Worm (Caenorhabditis elegans) whole organism, L2 larva: Measurements from ENCODE around the gene M70.3.
"Not testable (repeated sequence)": the region's sequence is repeated elsewhere in the genome, so short reads cannot be mapped to it uniquely, and the experiment has no call there.

ENCODE experiments used
- C34F6.9 ChIP-seq: fragments of 150-350 bp; optimal IDR thresholded peaks from 2 replicates; lab custom pipeline; 2014; ENCODE audit warnings: missing biosample characterization, missing genetic modification characterization
- F13H6.1 ChIP-seq: sonication (generic microtip); optimal IDR thresholded peaks from 2 replicates; lab custom pipeline; 2016; ENCODE audit warnings: missing genetic modification characterization, missing compliant biosample characterization
- ZK546.5 ChIP-seq: sonication (generic microtip); optimal IDR thresholded peaks from 2 replicates; lab custom pipeline; 2017; ENCODE audit warnings: missing biosample characterization, missing genetic modification characterization
- alr-1 ChIP-seq: fragments of 150-350 bp; optimal IDR thresholded peaks from 2 replicates; lab custom pipeline; 2014; ENCODE audit warnings: missing biosample characterization, missing genetic modification characterization
- aly-2 ChIP-seq: fragments of 150-350 bp; optimal IDR thresholded peaks from 2 replicates; lab custom pipeline; 2014; ENCODE audit warnings: missing biosample characterization, missing genetic modification characterization
- blmp-1 ChIP-seq: sonication (generic microtip); optimal IDR thresholded peaks from 2 replicates; lab custom pipeline; 2017; ENCODE audit warnings: missing genetic modification characterization, mild to moderate bottlenecking, missing compliant biosample characterization, antibody characterized with exemption, moderate library complexity; ENCODE audit not compliant: insufficient read depth
- ceh-82 ChIP-seq: fragments of 150-350 bp; optimal IDR thresholded peaks from 2 replicates; lab custom pipeline; 2014; ENCODE audit warnings: missing biosample characterization, missing genetic modification characterization
- elt-1 ChIP-seq: fragments of 150-350 bp; optimal IDR thresholded peaks from 2 replicates; lab custom pipeline; 2014; ENCODE audit warnings: missing biosample characterization, missing genetic modification characterization
- lsy-2 ChIP-seq, 2 experiments: fragments of 150-350 bp in 1 of 2; sonication (generic microtip) in 1 of 2; optimal IDR thresholded peaks; 2 replicates each; lab custom pipeline; 2014 to 2017; ENCODE audit warnings: missing biosample characterization in 2 of 2, missing genetic modification characterization in 2 of 2
- mbf-1 ChIP-seq: sonication (generic microtip); optimal IDR thresholded peaks from 2 replicates; lab custom pipeline; 2017; ENCODE audit warnings: missing biosample characterization, missing genetic modification characterization
- mdl-1 ChIP-seq, 2 experiments: fragments of 150-350 bp in 1 of 2; sonication (generic microtip) in 1 of 2; optimal IDR thresholded peaks; 2 replicates each; lab custom pipeline; 2017; ENCODE audit warnings: missing biosample characterization in 2 of 2, missing genetic modification characterization in 2 of 2
- nhr-129 ChIP-seq: fragments of 150-350 bp; optimal IDR thresholded peaks from 2 replicates; lab custom pipeline; 2014; ENCODE audit warnings: missing biosample characterization, missing genetic modification characterization
- nhr-21 ChIP-seq: fragments of 150-350 bp; optimal IDR thresholded peaks from 2 replicates; lab custom pipeline; 2014; ENCODE audit warnings: missing biosample characterization, missing genetic modification characterization
- nhr-23 ChIP-seq: fragments of 150-350 bp; optimal IDR thresholded peaks from 2 replicates; lab custom pipeline; 2014; ENCODE audit warnings: missing biosample characterization, missing genetic modification reagents, missing genetic modification characterization
- nhr-25 ChIP-seq: fragments of 150-350 bp; sonication (generic microtip); optimal IDR thresholded peaks from 3 replicates; lab custom pipeline; 2014; ENCODE audit warnings: missing biosample characterization, missing genetic modification characterization
- sma-9 ChIP-seq, 2 experiments: fragments of 150-350 bp in 1 of 2; sonication (generic microtip) in 1 of 2; optimal IDR thresholded peaks; 2 replicates each; lab custom pipeline; 2014 to 2016; ENCODE audit warnings: missing genetic modification characterization in 2 of 2, mild to moderate bottlenecking in 1 of 2, missing biosample characterization in 1 of 2, missing compliant biosample characterization in 1 of 2, missing genetic modification reagents in 1 of 2, moderate library complexity in 1 of 2
- snpc-4 ChIP-seq: fragments of 150-350 bp; optimal IDR thresholded peaks from 2 replicates; lab custom pipeline; 2014; ENCODE audit warnings: missing biosample characterization, missing genetic modification characterization
- unc-55 ChIP-seq: fragments of 150-350 bp; sonication (generic microtip); optimal IDR thresholded peaks from 3 replicates; lab custom pipeline; 2014; ENCODE audit warnings: missing biosample characterization, missing genetic modification reagents, missing genetic modification characterization
- ztf-1 ChIP-seq: fragments of 200-800 bp; sonication (Bioruptor generic); conservative IDR thresholded peaks from 2 replicates; pipeline ENCODE4 v1.3.6; 2022; ENCODE audit warnings: missing genetic modification characterization, missing compliant biosample characterization
- ztf-11 ChIP-seq: sonication (generic microtip); optimal IDR thresholded peaks from 2 replicates; lab custom pipeline; 2017; ENCODE audit warnings: missing biosample characterization, missing genetic modification characterization
- ztf-4 ChIP-seq: fragments of 150-350 bp; optimal IDR thresholded peaks from 2 replicates; lab custom pipeline; 2014; ENCODE audit warnings: missing biosample characterization, missing genetic modification characterization

Gene M70.3

DNA sequence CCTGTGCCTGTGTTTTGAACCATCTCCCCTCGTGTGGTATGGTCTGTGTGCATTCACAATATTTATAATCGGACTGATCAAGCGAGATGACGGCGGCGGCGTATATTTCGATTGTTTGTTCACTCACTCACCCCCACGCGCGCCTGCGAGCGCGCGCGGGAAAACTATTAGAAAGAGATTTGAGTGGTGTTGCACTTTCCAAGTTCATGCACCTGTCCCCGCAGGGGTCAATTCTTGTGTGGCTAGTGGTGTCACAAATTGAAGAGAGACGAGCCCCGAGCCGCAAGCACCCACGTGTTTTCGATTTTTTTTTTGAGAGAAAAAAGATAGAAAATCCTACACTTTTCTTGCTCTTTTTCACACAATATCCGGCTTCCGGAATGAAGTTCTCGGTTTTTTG, 25.0 kb downstream of the M70.3 start:
- peak; percentile 37 for TF ChIP-seq nhr-129 (tag; lab: Kevin White, UChicago)
- TF ChIP-seq sma-9 (GFP tag; optimal IDR thresholded peaks at IDR 0.05; lab: Kevin White, UChicago): peak; percentile 37
- TF ChIP-seq sma-9 (tag; optimal IDR thresholded peaks at IDR 0.05; lab: Kevin White, UChicago): no peak
- TF ChIP-seq unc-55 (GFP tag; lab: Kevin White, UChicago): no peak
- TF ChIP-seq C34F6.9 (tag; lab: Kevin White, UChicago): peak; percentile 14
- TF ChIP-seq F13H6.1 (tag; lab: Kevin White, UChicago): peak; percentile 75
- peak; percentile 17 to 24 for TF ChIP-seq mdl-1 (tag; optimal IDR thresholded peaks at IDR 0.05; lab: Kevin White, UChicago)

DNA sequence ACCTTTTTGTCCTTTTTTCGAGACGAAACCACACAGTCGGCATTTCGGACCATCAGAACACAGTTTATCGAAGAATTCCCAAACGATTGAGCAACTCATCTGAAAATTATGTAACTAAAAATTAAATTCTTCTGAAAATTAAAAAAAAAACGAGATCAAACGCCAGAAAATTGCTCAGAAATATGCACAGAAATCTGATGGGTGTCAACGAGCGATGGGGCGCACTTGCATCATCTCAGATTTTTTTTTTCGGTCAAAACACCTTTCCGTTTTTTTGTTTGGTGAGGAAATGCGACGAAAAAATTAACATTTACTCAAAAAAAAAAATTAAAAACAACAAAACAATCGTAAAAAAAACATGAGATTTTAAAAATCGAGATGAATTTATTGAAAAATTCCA, 25.5 kb downstream of the M70.3 start, which contains the start of gene T04C4.3:
T04C4.3 (minus strand) TSS at position 101 of the 400 bp plus-strand sequence.
- TF ChIP-seq elt-1, snpc-4, nhr-21 (tag; lab: Kevin White, UChicago): not testable (repeated sequence)
- TF ChIP-seq, all 48 proteins: peak for 0; not testable (repeated sequence) for 48

DNA sequence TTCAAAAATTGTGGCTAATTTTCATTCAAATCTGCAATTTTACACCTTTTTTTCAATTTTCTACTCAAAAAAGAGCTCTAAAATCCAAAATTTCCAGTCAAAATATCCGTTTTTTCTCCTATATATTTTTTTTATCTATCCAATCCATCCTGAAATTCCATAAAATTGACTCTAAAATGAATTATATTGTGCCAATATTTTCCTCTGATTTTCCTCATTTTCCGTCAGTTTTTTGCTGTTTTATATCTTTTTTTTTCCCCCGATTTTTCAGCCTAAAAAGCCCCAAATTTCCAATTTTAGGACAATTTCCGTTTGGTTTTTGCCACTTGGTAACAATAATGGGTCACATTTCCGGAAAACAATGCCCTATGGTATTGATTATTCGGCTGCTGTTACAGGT, 43.5 kb downstream of the M70.3 start, which contains the start of gene Y71G10AR.4:
Y71G10AR.4 (plus strand) TSS at position 301 of the 400 bp plus-strand sequence.
- no peak for TF ChIP-seq ztf-4 (tag; lab: Kevin White, UChicago)
- TF ChIP-seq F13H6.1 (tag; lab: Kevin White, UChicago): no peak
- TF ChIP-seq aly-2 (tag; lab: Kevin White, UChicago): no peak
- no peak for TF ChIP-seq C34F6.9 (tag; lab: Kevin White, UChicago)
- no peak for TF ChIP-seq blmp-1
- TF ChIP-seq mdl-1 (tag; optimal IDR thresholded peaks at IDR 0.05; lab: Kevin White, UChicago): no peak
- TF ChIP-seq ztf-1 (GFP tag; lab: Robert Waterston, UW): no peak
- no peak for TF ChIP-seq nhr-129 (tag; lab: Kevin White, UChicago)
- TF ChIP-seq ceh-82: no peak

DNA sequence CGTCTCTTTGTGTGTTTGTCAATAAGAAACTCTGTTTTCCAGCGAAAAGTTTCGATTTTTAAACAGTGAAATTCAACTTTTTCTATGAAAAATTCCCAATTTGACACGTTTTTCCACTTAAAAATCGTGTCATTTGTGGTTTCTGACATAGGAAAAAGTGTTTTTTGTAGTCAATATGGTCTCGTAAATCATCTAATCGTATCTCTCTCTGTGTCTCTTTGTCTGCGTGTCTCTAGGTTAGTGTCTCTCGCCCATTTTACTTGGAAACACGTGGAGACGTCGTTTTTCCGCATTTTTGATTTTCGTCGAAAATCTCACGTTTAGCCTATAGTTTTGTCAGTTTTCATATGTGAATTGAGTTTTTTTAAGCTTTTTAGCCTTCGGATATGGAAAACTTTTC, 46.7 kb downstream of the M70.3 start:
- TF ChIP-seq sma-9 (GFP tag; optimal IDR thresholded peaks at IDR 0.05; lab: Kevin White, UChicago): peak; percentile 11
- no peak for TF ChIP-seq sma-9 (tag; optimal IDR thresholded peaks at IDR 0.05; lab: Kevin White, UChicago)
- peak; percentile 15 for TF ChIP-seq nhr-25 (tag; lab: Kevin White, UChicago)
- no peak for TF ChIP-seq mbf-1 (tag; lab: Kevin White, UChicago)

DNA sequence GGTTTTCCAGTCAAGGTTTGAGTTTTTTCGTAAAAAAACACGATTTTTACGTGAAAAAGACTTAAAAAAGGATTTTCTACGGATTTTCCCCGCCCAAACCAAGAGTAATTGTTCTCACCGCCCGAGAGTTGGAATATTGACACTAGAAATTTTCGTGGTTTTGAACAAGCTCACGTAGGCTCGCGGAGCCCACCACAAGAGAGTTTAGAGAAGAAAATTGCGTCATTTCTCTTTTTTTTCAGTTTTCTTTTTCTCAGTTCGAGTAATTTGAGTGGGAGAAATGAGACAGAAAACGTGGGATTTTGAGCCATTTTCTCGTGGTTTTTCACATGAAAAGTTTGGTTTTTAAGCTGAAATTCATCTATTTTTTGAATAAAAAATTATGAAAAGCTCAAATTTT, 48.7 kb downstream of the M70.3 start:
- TF ChIP-seq alr-1 (tag; lab: Kevin White, UChicago) (no peak), nhr-23 (tag; lab: Kevin White, UChicago) (no peak), ztf-4 (tag; lab: Kevin White, UChicago) (no peak), nhr-129 (tag; lab: Kevin White, UChicago) (peak; percentile 67)
- TF ChIP-seq, all 48 proteins: peak for 1

DNA sequence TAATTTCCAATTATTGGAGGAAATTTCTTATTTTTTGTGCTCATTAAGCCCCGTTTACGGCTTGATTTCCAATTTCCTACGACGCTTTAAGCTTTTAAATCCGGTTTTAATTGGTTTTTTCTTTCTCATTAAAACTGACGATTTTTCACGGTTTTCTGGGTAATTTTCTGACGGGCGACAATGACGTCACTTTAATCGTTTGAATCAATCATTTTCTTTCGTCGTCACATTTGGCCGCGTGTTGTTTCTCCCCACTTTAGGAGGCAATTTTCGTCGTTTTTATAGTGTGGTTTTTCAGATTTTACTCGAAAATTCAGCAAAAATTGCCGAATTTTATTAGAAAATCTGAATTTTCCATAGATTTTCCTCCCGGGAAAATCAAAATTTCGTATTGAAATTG, 49.2 kb downstream of the M70.3 start:
- TF ChIP-seq lsy-2 (tag; optimal IDR thresholded peaks at IDR 0.05; lab: Kevin White, UChicago) (peak in 1 of 2 experiments; percentile 17), F13H6.1 (tag; lab: Kevin White, UChicago) (no peak), nhr-25 (tag; lab: Kevin White, UChicago) (peak; percentile 34), ztf-11 (tag; lab: Kevin White, UChicago) (no peak), ZK546.5 (tag; lab: Kevin White, UChicago) (no peak)
